Fruit fly (Drosophila melanogaster) whole organism, embryonic: Measurements from ENCODE around the gene Phs.

Experiments
- Adf1 ChIP-seq: fragments of 200-800 bp; sonication (Bioruptor generic); IDR thresholded peaks from 2 replicates; pipeline ENCODE4 v1.3.6; 2022; ENCODE audit warnings: missing biosample characterization, missing genetic modification characterization
- CG10267 ChIP-seq: fragments of 200-800 bp; sonication (Bioruptor generic); optimal IDR thresholded peaks from 2 replicates; lab custom pipeline; 2018; ENCODE audit warnings: missing biosample characterization, mild to moderate bottlenecking, missing genetic modification characterization, moderate library complexity
- CG10366 ChIP-seq: fragments of 200-800 bp; sonication (Bioruptor generic); IDR thresholded peaks from 2 replicates; pipeline ENCODE4 v1.3.6; 2022; ENCODE audit warnings: missing biosample characterization, missing genetic modification characterization
- CG12104 ChIP-seq: fragments of 200-800 bp; sonication (Bioruptor generic); optimal IDR thresholded peaks from 3 replicates; lab custom pipeline; 2016; ENCODE audit warnings: missing biosample characterization, missing genetic modification characterization
- CG14710 ChIP-seq: fragments of 200-800 bp; sonication (Bioruptor generic); optimal IDR thresholded peaks from 3 replicates; lab custom pipeline; 2019; ENCODE audit warnings: missing biosample characterization, mild to moderate bottlenecking, missing genetic modification characterization, moderate library complexity
- CG1647 ChIP-seq: fragments of 200-800 bp; sonication (Bioruptor generic); optimal IDR thresholded peaks from 3 replicates; lab custom pipeline; 2016; ENCODE audit warnings: missing biosample characterization, missing genetic modification characterization
- CG18476 ChIP-seq: fragments of 200-800 bp; sonication (Bioruptor generic); optimal IDR thresholded peaks from 2 replicates; lab custom pipeline; 2016; ENCODE audit warnings: missing biosample characterization, mild to moderate bottlenecking, missing genetic modification characterization
- CG30431 ChIP-seq: fragments of 200-800 bp; sonication (Bioruptor generic); optimal IDR thresholded peaks from 2 replicates; lab custom pipeline; 2017; ENCODE audit warnings: missing biosample characterization, missing genetic modification characterization
- CG32767 ChIP-seq: fragments of 200-800 bp; sonication (Bioruptor generic); IDR thresholded peaks from 2 replicates; pipeline ENCODE4 v1.3.6; 2022; ENCODE audit warnings: missing biosample characterization, missing genetic modification characterization
- CG4360 ChIP-seq: fragments of 200-800 bp; sonication (Bioruptor generic); IDR thresholded peaks from 2 replicates; pipeline ENCODE4 v1.3.6; 2022; ENCODE audit warnings: missing biosample characterization, missing genetic modification characterization
- CG5180 ChIP-seq: fragments of 200-800 bp; sonication (Bioruptor generic); optimal IDR thresholded peaks from 3 replicates; lab custom pipeline; 2017; ENCODE audit warnings: missing biosample characterization, missing genetic modification characterization, mild to moderate bottlenecking, moderate library complexity, missing genetic modification reagents
- CG5245 ChIP-seq: fragments of 200-800 bp; sonication (Bioruptor generic); optimal IDR thresholded peaks from 3 replicates; lab custom pipeline; 2016; ENCODE audit warnings: missing biosample characterization, missing genetic modification characterization
- CG7556 ChIP-seq: fragments of 200-800 bp; sonication (Bioruptor generic); optimal IDR thresholded peaks from 2 replicates; lab custom pipeline; 2017; ENCODE audit warnings: missing biosample characterization, mild to moderate bottlenecking, missing genetic modification characterization
- CG8388 ChIP-seq: fragments of 200-800 bp; sonication (Bioruptor generic); optimal IDR thresholded peaks from 2 replicates; lab custom pipeline; 2019; ENCODE audit warnings: missing biosample characterization, mild to moderate bottlenecking, missing genetic modification characterization, moderate library complexity
- CG9876 ChIP-seq: fragments of 200-800 bp; sonication (Bioruptor generic); optimal IDR thresholded peaks from 2 replicates; lab custom pipeline; 2016; ENCODE audit warnings: missing biosample characterization, missing genetic modification characterization
- CrebB ChIP-seq: fragments of 200-800 bp; sonication (Bioruptor generic); optimal IDR thresholded peaks from 3 replicates; lab custom pipeline; 2018; ENCODE audit warnings: missing biosample characterization, mild to moderate bottlenecking, missing genetic modification characterization
- Deaf1 ChIP-seq: fragments of 200-800 bp; optimal IDR thresholded peaks from 3 replicates; lab custom pipeline; 2019; ENCODE audit warnings: missing biosample characterization, mild to moderate bottlenecking, missing genetic modification characterization, moderate library complexity
- Doc3 ChIP-seq: fragments of 200-800 bp; sonication (Bioruptor generic); IDR thresholded peaks from 3 replicates; pipeline ENCODE4 v1.3.6; 2022; ENCODE audit warnings: missing biosample characterization, missing genetic modification characterization; ENCODE audit not compliant: partially characterized antibody
- Fer3 ChIP-seq: fragments of 200-800 bp; sonication (Bioruptor generic); optimal IDR thresholded peaks from 2 replicates; lab custom pipeline; 2018; ENCODE audit warnings: missing biosample characterization, mild to moderate bottlenecking, missing genetic modification characterization, moderate library complexity
- GATAe ChIP-seq: fragments of 200-800 bp; sonication (Bioruptor generic); conservative IDR thresholded peaks from 2 replicates; pipeline ENCODE4 v1.3.6; 2022; ENCODE audit warnings: missing biosample characterization, missing genetic modification characterization
- HLHmδ ChIP-seq: fragments of 200-800 bp; sonication (Bioruptor generic); optimal IDR thresholded peaks from 2 replicates; lab custom pipeline; 2018; ENCODE audit warnings: missing biosample characterization, mild to moderate bottlenecking, missing genetic modification characterization, moderate library complexity
- Hmr ChIP-seq: fragments of 200-800 bp; sonication (Bioruptor generic); optimal IDR thresholded peaks from 3 replicates; lab custom pipeline; 2017; ENCODE audit warnings: mild to moderate bottlenecking, missing biosample characterization, missing genetic modification reagents, missing genetic modification characterization
- Myb ChIP-seq: fragments of 200-800 bp; sonication (Bioruptor generic); optimal IDR thresholded peaks from 2 replicates; lab custom pipeline; 2016; ENCODE audit warnings: missing biosample characterization, missing genetic modification characterization
- Nf-YB ChIP-seq: fragments of 200-800 bp; sonication (Bioruptor generic); optimal IDR thresholded peaks from 3 replicates; lab custom pipeline; 2019; ENCODE audit warnings: missing biosample characterization, mild to moderate bottlenecking, missing genetic modification characterization, moderate library complexity
- Ptx1 ChIP-seq: fragments of 200-800 bp; sonication (Bioruptor generic); IDR thresholded peaks from 2 replicates; pipeline ENCODE4 v1.3.6; 2022; ENCODE audit warnings: missing biosample characterization, missing genetic modification characterization
- Usf ChIP-seq: fragments of 200-800 bp; sonication (Bioruptor generic); optimal IDR thresholded peaks from 2 replicates; lab custom pipeline; 2017; ENCODE audit warnings: missing genotype, missing biosample characterization, missing genetic modification characterization
- Vsx1 ChIP-seq: fragments of 200-800 bp; sonication (Bioruptor generic); optimal IDR thresholded peaks from 2 replicates; lab custom pipeline; 2017; ENCODE audit warnings: missing biosample characterization, mild to moderate bottlenecking, missing genetic modification characterization, missing genetic modification reagents
- Xrp1 ChIP-seq: fragments of 200-800 bp; sonication (Bioruptor generic); IDR thresholded peaks from 2 replicates; pipeline ENCODE4 v1.3.6; 2022; ENCODE audit warnings: missing biosample characterization, missing genetic modification characterization
- ac ChIP-seq: fragments of 200-800 bp; sonication (Bioruptor generic); optimal IDR thresholded peaks from 3 replicates; lab custom pipeline; 2017; ENCODE audit warnings: missing biosample characterization, mild to moderate bottlenecking, missing genetic modification characterization
- az2 ChIP-seq: fragments of 200-800 bp; sonication (Bioruptor generic); optimal IDR thresholded peaks from 3 replicates; lab custom pipeline; 2016; ENCODE audit warnings: missing biosample characterization, missing genetic modification characterization
- bowl ChIP-seq: fragments of 200-800 bp; sonication (Bioruptor generic); IDR thresholded peaks from 2 replicates; pipeline ENCODE4 v1.3.6; 2022; ENCODE audit warnings: missing biosample characterization, missing genetic modification characterization
- chinmo ChIP-seq: fragments of 200-800 bp; sonication (Bioruptor generic); IDR thresholded peaks from 4 replicates; pipeline ENCODE4 v1.3.6; 2022; ENCODE audit warnings: missing biosample characterization, missing genetic modification characterization; ENCODE audit not compliant: partially characterized antibody
- chm ChIP-seq: fragments of 200-800 bp; sonication (Bioruptor generic); IDR thresholded peaks from 2 replicates; pipeline ENCODE4 v1.3.6; 2022; ENCODE audit warnings: missing biosample characterization, missing genetic modification characterization
- ci ChIP-seq: fragments of 200-800 bp; sonication (Bioruptor generic); IDR thresholded peaks from 3 replicates; pipeline ENCODE4 v1.3.6; 2022; ENCODE audit warnings: missing biosample characterization, missing genetic modification characterization
- dm ChIP-seq: fragments of 200-800 bp; sonication (Bioruptor generic); optimal IDR thresholded peaks from 3 replicates; lab custom pipeline; 2016; ENCODE audit warnings: missing biosample characterization, missing genetic modification characterization
- dmrt11E ChIP-seq: fragments of 200-800 bp; sonication (Bioruptor generic); optimal IDR thresholded peaks from 3 replicates; lab custom pipeline; 2018; ENCODE audit warnings: missing biosample characterization, mild to moderate bottlenecking, missing genetic modification characterization, moderate library complexity
- eyg ChIP-seq: fragments of 200-800 bp; sonication (Bioruptor generic); optimal IDR thresholded peaks from 3 replicates; lab custom pipeline; 2016; ENCODE audit warnings: missing biosample characterization, missing genetic modification characterization
- gce ChIP-seq: fragments of 200-800 bp; sonication (Bioruptor generic); IDR thresholded peaks from 3 replicates; pipeline ENCODE4 v1.3.6; 2022; ENCODE audit warnings: missing biosample characterization, missing genetic modification characterization
- hb ChIP-seq: fragments of 200-800 bp; sonication (Bioruptor generic); IDR thresholded peaks from 3 replicates; pipeline ENCODE4 v1.3.6; 2022; ENCODE audit warnings: missing biosample characterization, missing genetic modification characterization; ENCODE audit not compliant: partially characterized antibody
- hkb ChIP-seq, 2 experiments: fragments of 200-800 bp in 1 of 2; fragments of >200 bp in 1 of 2; sonication (Bioruptor generic) in 1 of 2; IDR thresholded peaks in 1 of 2; optimal IDR thresholded peaks in 1 of 2; 2 replicates each; pipeline versions ENCODE4 v1.3.6 to Lab custom; 2017 to 2022; ENCODE audit warnings: missing biosample characterization in 1 of 2, missing genetic modification characterization in 1 of 2
- jigr1 ChIP-seq: fragments of 200-800 bp; sonication (Bioruptor generic); IDR thresholded peaks from 3 replicates; pipeline ENCODE4 v1.3.6; 2022; ENCODE audit warnings: missing biosample characterization, missing genetic modification characterization
- pb ChIP-seq: fragments of 200-800 bp; sonication (Bioruptor generic); optimal IDR thresholded peaks from 3 replicates; lab custom pipeline; 2016; ENCODE audit warnings: missing biosample characterization, missing genetic modification characterization
- phol ChIP-seq: fragments of 200-800 bp; sonication (Bioruptor generic); optimal IDR thresholded peaks from 3 replicates; lab custom pipeline; 2018; ENCODE audit warnings: missing biosample characterization, mild to moderate bottlenecking, missing genetic modification characterization, moderate library complexity
- psq ChIP-seq: fragments of 200-800 bp; sonication (Bioruptor generic); optimal IDR thresholded peaks from 2 replicates; lab custom pipeline; 2017; ENCODE audit warnings: missing biosample characterization, missing genetic modification characterization
- ranshi ChIP-seq: fragments of 200-800 bp; sonication (Bioruptor generic); IDR thresholded peaks from 2 replicates; pipeline ENCODE4 v1.3.6; 2022; ENCODE audit warnings: missing biosample characterization, missing genetic modification characterization
- tgo ChIP-seq: fragments of 200-800 bp; sonication (Bioruptor generic); IDR thresholded peaks from 3 replicates; pipeline ENCODE4 v1.3.6; 2022; ENCODE audit warnings: missing biosample characterization, missing genetic modification characterization
- vfl ChIP-seq: fragments of 200-800 bp; sonication (Bioruptor generic); optimal IDR thresholded peaks from 2 replicates; lab custom pipeline; 2016; ENCODE audit warnings: missing biosample characterization, missing genetic modification characterization
- wdn ChIP-seq: fragments of 200-800 bp; sonication (Bioruptor generic); IDR thresholded peaks from 2 replicates; pipeline ENCODE4 v1.3.6; 2022; ENCODE audit warnings: missing biosample characterization, missing genetic modification characterization

The Phs gene

dm6 chr3L:15587445-15588381 is 32.0 kb upstream of the Phs start, which contains the start of gene CG7656 (continued):
- TF ChIP-seq hkb (optimal IDR thresholded peaks at IDR 0.05; lab: Kevin White, UChicago) (no peak), hkb (GFP tag; IDR thresholded peaks at IDR 0.05; lab: Robert Waterston, UW) (peak; percentile 75), Xrp1 (GFP tag; lab: Robert Waterston, UW) (peak; percentile 61; the same call in 1 of the 2 replicates), Doc3 (GFP tag; lab: Robert Waterston, UW) (0 out of 3 replicates have a peak, but pooled peaks have one; percentile 22), CG12104 (GFP tag; lab: Kevin White, UChicago) (no peak), CG10267 (tag; lab: Kevin White, UChicago) (no peak), HLHmδ (peak; percentile 40), ranshi (GFP tag; lab: Robert Waterston, UW) (peak; percentile 61), CG5245 (peak; percentile 52), Usf (GFP tag; lab: Kevin White, UChicago) (no peak), gce (peak; percentile 60; the same call in 1 of the 3 replicates), psq (GFP tag; lab: Kevin White, UChicago) (no peak), dm (GFP tag; lab: Kevin White, UChicago) (peak; percentile 78), CG8388 (GFP tag; lab: Kevin White, UChicago) (no peak), tgo (GFP tag; lab: Robert Waterston, UW) (no peak), ac (no peak), vfl (GFP tag; lab: Kevin White, UChicago) (peak; percentile 71), az2 (GFP tag; lab: Kevin White, UChicago) (peak; percentile 41), Vsx1 (GFP tag; lab: Kevin White, UChicago) (no peak), CG10366 (GFP tag; lab: Robert Waterston, UW) (peak; percentile 60), CG14710 (tag; lab: Kevin White, UChicago) (no peak), Adf1 (no peak), Hmr (GFP tag; lab: Kevin White, UChicago) (peak; percentile 58), Ptx1 (GFP tag; lab: Robert Waterston, UW) (peak; percentile 60; the same call in 1 of the 2 replicates), jigr1 (GFP tag; lab: Robert Waterston, UW) (no peak), dmrt11E (tag; lab: Kevin White, UChicago) (no peak), CG9876 (GFP tag; lab: Kevin White, UChicago) (peak; percentile 73), CG4360 (GFP tag; lab: Robert Waterston, UW) (peak; percentile 65; the same call in 1 of the 2 replicates), Deaf1 (tag; lab: Kevin White, UChicago) (no peak), GATAe (no peak), CG30431 (GFP tag; lab: Kevin White, UChicago) (no peak), Fer3 (tag; lab: Kevin White, UChicago) (peak; percentile 37), Myb (GFP tag; lab: Kevin White, UChicago) (peak; percentile 49), pb (GFP tag; lab: Kevin White, UChicago) (peak; percentile 56), CG1647 (peak; percentile 80), CG32767 (GFP tag; lab: Robert Waterston, UW) (0 out of 2 replicates have a peak, but pooled peaks have one; percentile 50), CG18476 (no peak), phol (tag; lab: Kevin White, UChicago) (peak; percentile 41), chinmo (GFP tag; lab: Robert Waterston, UW) (0 out of 4 replicates have a peak, but pooled peaks have one; percentile 72), CG5180 (GFP tag; lab: Kevin White, UChicago) (peak; percentile 18), eyg (GFP tag; lab: Kevin White, UChicago) (peak; percentile 60), hb (GFP tag; lab: Robert Waterston, UW) (0 out of 3 replicates have a peak, but pooled peaks have one; percentile 29), chm (GFP tag; lab: Robert Waterston, UW) (peak; percentile 75), Nf-YB (GFP tag; lab: Kevin White, UChicago) (no peak), wdn (GFP tag; lab: Robert Waterston, UW) (peak; percentile 65), CG7556 (GFP tag; lab: Kevin White, UChicago) (no peak), bowl (GFP tag; lab: Robert Waterston, UW) (peak; percentile 39; the same call in 1 of the 2 replicates), ci (peak; percentile 82), CrebB (tag; lab: Kevin White, UChicago) (peak; percentile 9)
